Fruit fly (Drosophila melanogaster) whole organism, wandering third instar larva: ENCODE data around the gene Oseg1.

ENCODE experiments used
- Abd-B ChIP-seq: fragments of >200 bp; optimal IDR thresholded peaks from 2 replicates; lab custom pipeline; 2017; ENCODE audit warnings: missing biosample characterization, missing genetic modification characterization
- CG32264 ChIP-seq: fragments of 200-800 bp; sonication (Bioruptor generic); optimal IDR thresholded peaks from 2 replicates; lab custom pipeline; 2016; ENCODE audit warnings: missing biosample characterization, missing genetic modification characterization
- CG9705 ChIP-seq: fragments of 200-800 bp; sonication (Bioruptor generic); optimal IDR thresholded peaks from 2 replicates; lab custom pipeline; 2018; ENCODE audit warnings: missing biosample characterization, mild to moderate bottlenecking, missing genetic modification characterization
- CrebA ChIP-seq: fragments of 200-800 bp; sonication (Bioruptor generic); optimal IDR thresholded peaks from 2 replicates; lab custom pipeline; 2016; ENCODE audit warnings: missing biosample characterization, mild to moderate bottlenecking, missing genetic modification characterization, borderline replicate concordance
- Dfd ChIP-seq: fragments of >200 bp; optimal IDR thresholded peaks from 2 replicates; lab custom pipeline; 2017; ENCODE audit warnings: missing biosample characterization, missing genetic modification characterization
- Dif ChIP-seq: fragments of 200-275, 200-300 bp; sonication (Bioruptor generic); optimal IDR thresholded peaks from 2 replicates; lab custom pipeline; 2018; ENCODE audit warnings: missing biosample characterization, missing genetic modification characterization; ENCODE audit not compliant: partially characterized antibody
- GATAd ChIP-seq: sonication (Bioruptor generic); optimal IDR thresholded peaks from 2 replicates; lab custom pipeline; 2016; ENCODE audit warnings: missing biosample characterization, missing genetic modification characterization
- HLH106 ChIP-seq: fragments of 200-800 bp; optimal IDR thresholded peaks from 3 replicates; lab custom pipeline; 2019; ENCODE audit warnings: missing biosample characterization, mild to moderate bottlenecking, missing genetic modification characterization, moderate library complexity
- Hnf4 ChIP-seq: fragments of 200-800 bp; sonication (Bioruptor generic); optimal IDR thresholded peaks from 2 replicates; lab custom pipeline; 2016; ENCODE audit warnings: missing biosample characterization, mild to moderate bottlenecking, missing genetic modification characterization
- Hr78 ChIP-seq: fragments of >200 bp; optimal IDR thresholded peaks from 2 replicates; lab custom pipeline; 2017; ENCODE audit warnings: missing biosample characterization, missing genetic modification characterization
- Hr83 ChIP-seq: fragments of 200-300 bp; sonication (Bioruptor generic); optimal IDR thresholded peaks from 2 replicates; lab custom pipeline; 2016; ENCODE audit warnings: missing biosample characterization, mild to moderate bottlenecking, missing genetic modification characterization, moderate library complexity; ENCODE audit not compliant: poor library complexity, severe bottlenecking
- Jra ChIP-seq: sonication (Bioruptor generic); optimal IDR thresholded peaks from 2 replicates; lab custom pipeline; 2016; ENCODE audit warnings: missing biosample characterization, missing genetic modification characterization
- Myc ChIP-seq: fragments of >200 bp; optimal IDR thresholded peaks from 2 replicates; lab custom pipeline; 2017
- Rel ChIP-seq, 2 experiments: fragments of 200-800 bp; sonication (Bioruptor generic) in 1 of 2; optimal IDR thresholded peaks; 2 replicates in 1 of 2; 3 replicates in 1 of 2; lab custom pipeline; 2016 to 2019; ENCODE audit warnings: mild to moderate bottlenecking in 2 of 2, missing biosample characterization in 2 of 2, missing genetic modification characterization in 2 of 2, moderate library complexity in 1 of 2
- Sp1 ChIP-seq: fragments of 200-800 bp; sonication (Bioruptor generic); optimal IDR thresholded peaks from 3 replicates; lab custom pipeline; 2019; ENCODE audit warnings: missing biosample characterization, mild to moderate bottlenecking, missing genetic modification characterization, moderate library complexity
- Vsx2 ChIP-seq: fragments of 200-300, 225-300 bp; sonication (Bioruptor generic); optimal IDR thresholded peaks from 2 replicates; lab custom pipeline; 2018; ENCODE audit warnings: missing biosample characterization, missing genetic modification characterization; ENCODE audit not compliant: partially characterized antibody
- br ChIP-seq: fragments of 200-800 bp; sonication (Bioruptor generic); optimal IDR thresholded peaks from 2 replicates; lab custom pipeline; 2016; ENCODE audit warnings: missing biosample characterization, missing genetic modification characterization
- dl ChIP-seq, 2 experiments: fragments of 175-275, 200-275 bp in 1 of 2; fragments of 200-275 bp in 1 of 2; sonication (Bioruptor generic); optimal IDR thresholded peaks; lab custom pipeline; 2018; ENCODE audit warnings: mild to moderate bottlenecking in 2 of 2, missing biosample characterization in 2 of 2, missing genetic modification characterization in 2 of 2, moderate library complexity in 2 of 2; ENCODE audit not compliant: partially characterized antibody in 2 of 2, insufficient read depth in 1 of 2
- foxo ChIP-seq, 2 experiments: fragments of 200-800 bp; sonication (Bioruptor generic); optimal IDR thresholded peaks; 2 replicates in 1 of 2; 3 replicates in 1 of 2; lab custom pipeline; 2016 to 2017; ENCODE audit warnings: missing biosample characterization in 2 of 2, missing genetic modification characterization in 2 of 2
- h ChIP-seq: fragments of 200-800 bp; sonication (Bioruptor generic); optimal IDR thresholded peaks from 3 replicates; lab custom pipeline; 2016; ENCODE audit warnings: missing biosample characterization, mild to moderate bottlenecking, missing genetic modification characterization
- jim ChIP-seq: fragments of 175-275, 200-325 bp; sonication (Bioruptor generic); optimal IDR thresholded peaks from 2 replicates; lab custom pipeline; 2016; ENCODE audit warnings: missing biosample characterization, mild to moderate bottlenecking, missing genetic modification characterization
- lola ChIP-seq: fragments of >200 bp; optimal IDR thresholded peaks from 2 replicates; lab custom pipeline; 2017; ENCODE audit warnings: missing biosample characterization, missing genetic modification characterization
- pan ChIP-seq: fragments of >200 bp; optimal IDR thresholded peaks from 2 replicates; lab custom pipeline; 2017
- psq ChIP-seq: fragments of 200-800 bp; sonication (Bioruptor generic); optimal IDR thresholded peaks from 3 replicates; lab custom pipeline; 2017; ENCODE audit warnings: missing biosample characterization, mild to moderate bottlenecking, missing genetic modification characterization, moderate library complexity
- rgr ChIP-seq: fragments of 200-800 bp; sonication (Bioruptor generic); optimal IDR thresholded peaks from 3 replicates; lab custom pipeline; 2016; ENCODE audit warnings: missing biosample characterization, mild to moderate bottlenecking, missing genetic modification characterization
- sv ChIP-seq: fragments of 200-800 bp; sonication (Bioruptor generic); optimal IDR thresholded peaks from 3 replicates; lab custom pipeline; 2016; ENCODE audit warnings: missing biosample characterization, missing genetic modification characterization
- tai ChIP-seq: sonication (Bioruptor generic); optimal IDR thresholded peaks from 2 replicates; lab custom pipeline; 2016; ENCODE audit warnings: missing biosample characterization, missing genetic modification characterization

Gene Oseg1

dm6 chr3L:8441745-8442575 lies 29.3 kb upstream of the Oseg1 start, which contains the start of gene Unr (continued):
- TF ChIP-seq pan (lab: Kevin White, UChicago), result no peak
- peak; percentile 97 for TF ChIP-seq Hr83 (GFP tag; lab: Kevin White, UChicago)
- TF ChIP-seq, all 38 proteins: peak for 28

- TF ChIP-seq br (GFP tag; lab: Kevin White, UChicago) (no peak), HLH106 (no peak), Abd-B (GFP tag; lab: Kevin White, UChicago) (no peak), foxo (GFP tag; optimal IDR thresholded peaks at IDR 0.05; lab: Kevin White, UChicago) (peak in 1 of 2 experiments; percentile 47), CG32264 (GFP tag; lab: Kevin White, UChicago) (peak; percentile 24), Sp1 (GFP tag; lab: Kevin White, UChicago) (peak; percentile 90), jim (GFP tag; lab: Kevin White, UChicago) (peak; percentile 40), CG9705 (GFP tag; lab: Kevin White, UChicago) (peak; percentile 42), GATAd (GFP tag; lab: Kevin White, UChicago) (peak; percentile 16), lola (GFP tag; lab: Kevin White, UChicago) (no peak)
- TF ChIP-seq, all 38 proteins: peak for 6
These were observed 28.3 kb upstream of the Oseg1 start for dm6 chr3L:8440771-8441549.

- TF ChIP-seq sv (GFP tag; lab: Kevin White, UChicago), result no peak
- no peak for TF ChIP-seq foxo (GFP tag; optimal IDR thresholded peaks at IDR 0.05; lab: Kevin White, UChicago)
- TF ChIP-seq Myc (lab: Kevin White, UChicago), result no peak
- TF ChIP-seq Hr78 (GFP tag; lab: Kevin White, UChicago), result no peak
- TF ChIP-seq HLH106, result no peak
- TF ChIP-seq pan (lab: Kevin White, UChicago), result no peak
- TF ChIP-seq Dfd (GFP tag; lab: Kevin White, UChicago), result no peak
- no peak for TF ChIP-seq rgr (GFP tag; lab: Kevin White, UChicago)
- no peak for TF ChIP-seq Vsx2 (GFP tag; lab: Kevin White, UChicago)
- no peak for TF ChIP-seq Jra (GFP tag; lab: Kevin White, UChicago)
- no peak for TF ChIP-seq lola (GFP tag; lab: Kevin White, UChicago)
- no peak for TF ChIP-seq Abd-B (GFP tag; lab: Kevin White, UChicago)
These were observed 27.5 kb upstream of the Oseg1 start for dm6 chr3L:8440079-8440478.

dm6 chr3L:8437583-8437982 lies 25.0 kb upstream of the Oseg1 start:
- TF ChIP-seq CrebA (GFP tag; lab: Kevin White, UChicago) (no peak), Dfd (GFP tag; lab: Kevin White, UChicago) (peak; percentile 98)
- TF ChIP-seq, all 38 proteins: peak for 1

- TF ChIP-seq jim (GFP tag; lab: Kevin White, UChicago) (no peak), Sp1 (GFP tag; lab: Kevin White, UChicago) (no peak), Jra (GFP tag; lab: Kevin White, UChicago) (no peak), dl (GFP tag; optimal IDR thresholded peaks at IDR 0.05; lab: Kevin White, UChicago; ENCODE audit: insufficient read depth in 1 of 2, partially characterized antibody in 2 of 2) (no peak), Hnf4 (GFP tag; lab: Kevin White, UChicago) (no peak), psq (GFP tag; lab: Kevin White, UChicago) (no peak), tai (GFP tag; lab: Kevin White, UChicago) (no peak), h (GFP tag; lab: Kevin White, UChicago) (peak; percentile 18), pan (lab: Kevin White, UChicago) (no peak), Dfd (GFP tag; lab: Kevin White, UChicago) (no peak), Dif (GFP tag; lab: Kevin White, UChicago) (peak; percentile 8), Rel (GFP tag; optimal IDR thresholded peaks at IDR 0.05; lab: Kevin White, UChicago) (no peak), Rel (tag; optimal IDR thresholded peaks at IDR 0.05; lab: Kevin White, UChicago) (peak; percentile 12), Abd-B (GFP tag; lab: Kevin White, UChicago) (no peak), Vsx2 (GFP tag; lab: Kevin White, UChicago) (peak; percentile 36)
These were observed 12.3 kb upstream of the Oseg1 start, which contains the start of gene Cbl for dm6 chr3L:8424831-8425336. Cbl (plus strand) TSS chr3L:8424954.
